Fruit fly (Drosophila melanogaster): ENCODE data around the gene CG4598.

The CG4598 gene

dm6 chr2L:9947265-9947664 is 28.8 kb downstream of the CG4598 start, which contains the start of gene CG5853 (continued):
- TF ChIP-seq CG11398 (GFP tag; optimal IDR thresholded peaks at IDR 0.05) (no peak), PHDP (tag; optimal IDR thresholded peaks at IDR 0.05) (peak; percentile 4), CG7271 (tag; optimal IDR thresholded peaks at IDR 0.05) (no peak), wek (GFP tag; optimal IDR thresholded peaks at IDR 0.05) (no peak), dan (GFP tag; IDR thresholded peaks at IDR 0.05) (no peak), CG2199 (GFP tag; IDR thresholded peaks at IDR 0.05) (no peak), Abd-B (GFP tag; optimal IDR thresholded peaks at IDR 0.05) (no peak), CG34376 (GFP tag; optimal IDR thresholded peaks at IDR 0.05) (peak; percentile 63), CG11695 (GFP tag; IDR thresholded peaks at IDR 0.05) (0 out of 3 replicates have a peak, but pooled peaks have one; percentile 30), CG9817 (tag; optimal IDR thresholded peaks at IDR 0.05) (no peak), Max (GFP tag; optimal IDR thresholded peaks at IDR 0.05) (no peak), CG8290 (GFP tag; optimal IDR thresholded peaks at IDR 0.05) (no peak), CG8290 (tag; optimal IDR thresholded peaks at IDR 0.05) (peak in 1 of 2 experiments; percentile 73), Dfd (GFP tag; optimal IDR thresholded peaks at IDR 0.05) (no peak), CG4854 (GFP tag; optimal IDR thresholded peaks at IDR 0.05) (no peak), h (optimal IDR thresholded peaks at IDR 0.05) (no peak), Gsc (GFP tag; IDR thresholded peaks at IDR 0.05) (no peak), Neu2 (GFP tag; optimal IDR thresholded peaks at IDR 0.05; ENCODE audit: borderline replicate concordance) (no peak), MTF-1 (GFP tag; optimal IDR thresholded peaks at IDR 0.05; ENCODE audit: borderline replicate concordance) (no peak), Sin3A (optimal IDR thresholded peaks at IDR 0.05) (no peak), CG6175 (GFP tag; IDR thresholded peaks at IDR 0.05) (peak; percentile 53; the same call in 1 of the 3 replicates), Antp (GFP tag; optimal IDR thresholded peaks at IDR 0.05) (no peak), Ssrp (tag; optimal IDR thresholded peaks at IDR 0.05) (no peak), CG43689 (GFP tag; IDR thresholded peaks at IDR 0.05) (no peak), pnt (GFP tag; optimal IDR thresholded peaks at IDR 0.05) (no peak), E2f1 (GFP tag; IDR thresholded peaks at IDR 0.05) (no peak), CG9437 (GFP tag; optimal IDR thresholded peaks at IDR 0.05) (no peak), CG17912 (GFP tag; optimal IDR thresholded peaks at IDR 0.05) (no peak), CG10267 (tag; optimal IDR thresholded peaks at IDR 0.05) (no peak), CG10366 (GFP tag; IDR thresholded peaks at IDR 0.05) (no peak), CG1233 (GFP tag; optimal IDR thresholded peaks at IDR 0.05) (no peak), Dbx (GFP tag; IDR thresholded peaks at IDR 0.05) (0 out of 3 replicates have a peak, but pooled peaks have one; percentile 39), Kr (GFP tag; optimal IDR thresholded peaks at IDR 0.05) (no peak), CG17359 (tag; optimal IDR thresholded peaks at IDR 0.05) (no peak), prd (optimal IDR thresholded peaks at IDR 0.05) (no peak), prd (GFP tag; IDR thresholded peaks at IDR 0.05) (no peak), CG4730 (GFP tag; IDR thresholded peaks at IDR 0.05) (no peak), gcm2 (GFP tag; optimal IDR thresholded peaks at IDR 0.05) (no peak), CG17186 (GFP tag; optimal IDR thresholded peaks at IDR 0.05) (no peak), fu2 (GFP tag; optimal IDR thresholded peaks at IDR 0.05) (no peak), pita (GFP tag; optimal IDR thresholded peaks at IDR 0.05) (no peak), kni (GFP tag; optimal IDR thresholded peaks at IDR 0.05) (peak; percentile 67), Six4 (GFP tag; optimal IDR thresholded peaks at IDR 0.05) (no peak), CG7839 (tag; optimal IDR thresholded peaks at IDR 0.05) (no peak), cas (GFP tag; IDR thresholded peaks at IDR 0.05) (no peak), CTCF (GFP tag; optimal IDR thresholded peaks at IDR 0.05) (no peak), Lpt (GFP tag; optimal IDR thresholded peaks at IDR 0.05) (no peak), sens (GFP tag) (peak; percentile 31), sqz (GFP tag; optimal IDR thresholded peaks at IDR 0.05) (no peak), aop (GFP tag; IDR thresholded peaks at IDR 0.05) (no peak), Mad (GFP tag; optimal IDR thresholded peaks at IDR 0.05) (no peak), slou (GFP tag; optimal IDR thresholded peaks at IDR 0.05) (no peak), Oaz (GFP tag; IDR thresholded peaks at IDR 0.05) (no peak), CG13775 (GFP tag; optimal IDR thresholded peaks at IDR 0.05) (no peak), CG3407 (GFP tag; optimal IDR thresholded peaks at IDR 0.05) (no peak)

All from whole organism, embryonic.